Fruit fly (Drosophila melanogaster): ENCODE data around the gene CG17826.

DNA sequence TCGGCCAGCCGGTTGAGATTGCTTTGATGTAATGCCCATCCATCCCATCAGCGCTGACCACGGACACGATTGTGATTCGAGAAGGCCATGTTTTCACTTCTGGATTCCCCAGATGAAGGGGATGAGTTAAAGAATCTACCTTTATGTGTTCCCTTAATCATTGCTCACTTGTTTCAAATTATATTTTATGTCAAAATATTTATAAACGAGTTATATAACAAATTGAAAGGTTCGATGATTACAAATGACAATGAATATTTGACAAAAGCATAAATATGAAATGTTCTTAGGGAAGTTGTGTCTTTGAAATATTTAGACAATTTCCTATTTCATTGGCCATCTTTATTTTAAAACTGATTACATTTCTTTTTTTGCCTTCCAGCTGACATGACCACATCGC, 18.0 kb upstream of the CG17826 start:
- no peak for TF ChIP-seq CG8478 (optimal IDR thresholded peaks at IDR 0.05)
- no peak for TF ChIP-seq psq (optimal IDR thresholded peaks at IDR 0.05)
